Worm (Caenorhabditis elegans) whole organism, L1 larva: ENCODE measurements around the gene hpo-30.
A peak's percentile ranks its signal among the peaks of the same experiment; 100 is the strongest.

Experiments used
- C04F5.9 ChIP-seq: sonication (generic microtip); optimal IDR thresholded peaks from 2 replicates; lab custom pipeline; 2016; ENCODE audit warnings: missing genetic modification characterization, missing compliant biosample characterization
- C16A3.4 ChIP-seq: fragments of 150-350 bp; optimal IDR thresholded peaks from 2 replicates; lab custom pipeline; 2014; ENCODE audit warnings: missing biosample characterization, missing genetic modification characterization
- C34B4.2 ChIP-seq: sonication (generic microtip); optimal IDR thresholded peaks from 2 replicates; lab custom pipeline; 2017; ENCODE audit warnings: mild to moderate bottlenecking, missing genetic modification characterization, missing compliant biosample characterization
- F16B12.6 ChIP-seq: fragments of 150-350 bp; optimal IDR thresholded peaks from 2 replicates; lab custom pipeline; 2014; ENCODE audit warnings: missing biosample characterization, missing genetic modification characterization
- aly-2 ChIP-seq: fragments of 150-350 bp; optimal IDR thresholded peaks from 2 replicates; lab custom pipeline; 2014; ENCODE audit warnings: missing biosample characterization, missing genetic modification characterization
- blmp-1 ChIP-seq: fragments of 150-350 bp; optimal IDR thresholded peaks from 2 replicates; lab custom pipeline; 2014; ENCODE audit warnings: missing biosample characterization, missing genetic modification characterization
- ceh-63 ChIP-seq: fragments of 200-800 bp; sonication (Bioruptor generic); optimal IDR thresholded peaks from 2 replicates; lab custom pipeline; 2018; ENCODE audit warnings: mild to moderate bottlenecking, missing genetic modification characterization, missing compliant biosample characterization
- ceh-8 ChIP-seq: fragments of 200-800 bp; sonication (Bioruptor generic); optimal IDR thresholded peaks from 2 replicates; lab custom pipeline; 2018; ENCODE audit warnings: mild to moderate bottlenecking, missing genetic modification characterization, moderate library complexity, missing compliant biosample characterization
- ceh-82 ChIP-seq, 3 experiments: fragments of 150-350 bp in 1 of 3; sonication (generic microtip) in 2 of 3; optimal IDR thresholded peaks; 2 replicates each; lab custom pipeline; 2014 to 2017; ENCODE audit warnings: missing biosample characterization in 3 of 3, missing genetic modification characterization in 3 of 3
- ceh-90 ChIP-seq: sonication (generic microtip); optimal IDR thresholded peaks from 2 replicates; lab custom pipeline; 2016; ENCODE audit warnings: missing genetic modification characterization, missing compliant biosample characterization
- dpl-1 ChIP-seq, 3 experiments: fragments of 150-350 bp in 2 of 3; sonication (generic microtip) in 1 of 3; optimal IDR thresholded peaks; 2 replicates each; lab custom pipeline; 2014 to 2017; ENCODE audit warnings: missing biosample characterization in 3 of 3, missing genetic modification characterization in 3 of 3, missing genetic modification reagents in 3 of 3
- dsc-1 ChIP-seq: sonication (generic microtip); optimal IDR thresholded peaks from 2 replicates; lab custom pipeline; 2016; ENCODE audit warnings: mild to moderate bottlenecking, missing genetic modification characterization, missing compliant biosample characterization
- egl-27 ChIP-seq, 2 experiments: fragments of 150-350 bp in 1 of 2; sonication (generic microtip); optimal IDR thresholded peaks; 3 replicates each; lab custom pipeline; 2017 to 2018; ENCODE audit warnings: missing biosample characterization in 2 of 2, missing genetic modification characterization in 2 of 2, missing genetic modification reagents in 2 of 2
- elt-2 ChIP-seq: sonication (generic microtip); optimal IDR thresholded peaks from 2 replicates; lab custom pipeline; 2016; ENCODE audit warnings: missing genetic modification characterization, mild to moderate bottlenecking, inconsistent platforms, missing compliant biosample characterization, missing genetic modification reagents
- elt-3 ChIP-seq, 6 experiments: fragments of 150-350 bp in 1 of 6; sonication (generic microtip); optimal IDR thresholded peaks; 2 replicates each; lab custom pipeline; 2017 to 2018; ENCODE audit warnings: missing biosample characterization in 6 of 6, missing genetic modification characterization in 6 of 6, inconsistent platforms in 1 of 6
- fkh-10 ChIP-seq: sonication (generic microtip); optimal IDR thresholded peaks from 2 replicates; lab custom pipeline; 2017; ENCODE audit warnings: missing biosample characterization, missing genetic modification reagents, missing genetic modification characterization
- fkh-4 ChIP-seq: sonication (generic microtip); optimal IDR thresholded peaks from 2 replicates; lab custom pipeline; 2016; ENCODE audit warnings: missing compliant biosample characterization, missing genetic modification characterization, borderline replicate concordance
- grh-1 ChIP-seq: fragments of 200-800 bp; sonication (Bioruptor generic); IDR thresholded peaks from 2 replicates; pipeline ENCODE4 v1.3.6; 2022; ENCODE audit warnings: missing genetic modification reagents, missing genetic modification characterization, missing compliant biosample characterization
- hlh-17 ChIP-seq: fragments of 200-800 bp; sonication (Bioruptor generic); optimal IDR thresholded peaks from 2 replicates; lab custom pipeline; 2018; ENCODE audit warnings: missing genetic modification characterization, mild to moderate bottlenecking, missing compliant biosample characterization, moderate library complexity, borderline replicate concordance
- hpl-2 ChIP-seq: fragments of 150-350 bp; optimal IDR thresholded peaks from 2 replicates; lab custom pipeline; 2014; ENCODE audit warnings: missing biosample characterization, missing genetic modification reagents, missing genetic modification characterization
- jun-1 ChIP-seq: fragments of 150-350 bp; optimal IDR thresholded peaks from 2 replicates; lab custom pipeline; 2014; ENCODE audit warnings: missing biosample characterization, missing genetic modification reagents, missing genetic modification characterization
- lin-14 ChIP-seq: fragments of 200-800 bp; sonication (Bioruptor generic); optimal IDR thresholded peaks from 2 replicates; lab custom pipeline; 2018; ENCODE audit warnings: mild to moderate bottlenecking, missing genetic modification characterization, moderate library complexity, missing compliant biosample characterization
- lin-15B ChIP-seq: fragments of 150-350 bp; sonication (generic microtip); optimal IDR thresholded peaks from 3 replicates; lab custom pipeline; 2014; ENCODE audit warnings: missing biosample characterization, missing genetic modification characterization
- lin-35 ChIP-seq, 2 experiments: fragments of 150-350 bp; optimal IDR thresholded peaks; 2 replicates each; lab custom pipeline; 2014; ENCODE audit warnings: missing biosample characterization in 2 of 2, missing genetic modification characterization in 2 of 2, missing genetic modification reagents in 2 of 2
- lin-39 ChIP-seq: fragments of 150-350 bp; optimal IDR thresholded peaks from 2 replicates; lab custom pipeline; 2014; ENCODE audit warnings: missing biosample characterization, missing genetic modification reagents, missing genetic modification characterization
- lsy-2 ChIP-seq, 2 experiments: fragments of 150-350 bp; optimal IDR thresholded peaks; 2 replicates each; lab custom pipeline; 2014; ENCODE audit warnings: missing biosample characterization in 2 of 2, missing genetic modification characterization in 2 of 2
- mep-1 ChIP-seq: fragments of 150-350 bp; optimal IDR thresholded peaks from 2 replicates; lab custom pipeline; 2014; ENCODE audit warnings: missing biosample characterization, missing genetic modification characterization
- nhr-19 ChIP-seq: fragments of 200-800 bp; sonication (Bioruptor generic); conservative IDR thresholded peaks from 2 replicates; pipeline ENCODE4 v1.3.6; 2022; ENCODE audit warnings: missing genetic modification characterization, missing compliant biosample characterization
- nhr-20 ChIP-seq: sonication (generic microtip); optimal IDR thresholded peaks from 2 replicates; lab custom pipeline; 2016; ENCODE audit warnings: mild to moderate bottlenecking, missing genetic modification characterization, missing compliant biosample characterization
- nhr-237 ChIP-seq: fragments of 150-350 bp; optimal IDR thresholded peaks from 2 replicates; lab custom pipeline; 2014; ENCODE audit warnings: missing biosample characterization, missing genetic modification characterization
- nhr-71 ChIP-seq: sonication (generic microtip); optimal IDR thresholded peaks from 2 replicates; lab custom pipeline; 2016; ENCODE audit warnings: mild to moderate bottlenecking, missing genetic modification characterization, moderate library complexity, missing compliant biosample characterization
- nhr-84 ChIP-seq: sonication (generic microtip); optimal IDR thresholded peaks from 2 replicates; lab custom pipeline; 2017; ENCODE audit warnings: missing biosample characterization, missing genetic modification characterization
- nhr-85 ChIP-seq: sonication (generic microtip); peaks from one replicate; lab custom pipeline; 2016; ENCODE audit warnings: missing genetic modification characterization, inconsistent platforms, missing compliant biosample characterization
- pag-3 ChIP-seq: sonication (generic microtip); optimal IDR thresholded peaks from 2 replicates; lab custom pipeline; 2017; ENCODE audit warnings: missing genetic modification characterization, mild to moderate bottlenecking, missing compliant biosample characterization, antibody characterized with exemption, borderline replicate concordance; ENCODE audit not compliant: insufficient read depth
- pax-3 ChIP-seq: fragments of 200-800 bp; sonication (Bioruptor generic); optimal IDR thresholded peaks from 2 replicates; lab custom pipeline; 2018; ENCODE audit warnings: mild to moderate bottlenecking, missing genetic modification characterization, moderate library complexity, missing compliant biosample characterization
- pqm-1 ChIP-seq: sonication (generic microtip); optimal IDR thresholded peaks from 3 replicates; lab custom pipeline; 2017; ENCODE audit warnings: missing biosample characterization, missing genetic modification characterization
- rnt-1 ChIP-seq: sonication (generic microtip); optimal IDR thresholded peaks from 2 replicates; lab custom pipeline; 2016; ENCODE audit warnings: mild to moderate bottlenecking, missing genetic modification characterization, moderate library complexity, missing compliant biosample characterization
- skn-1 ChIP-seq: fragments of 150-350 bp; optimal IDR thresholded peaks from 2 replicates; lab custom pipeline; 2014; ENCODE audit warnings: missing biosample characterization, missing genetic modification characterization
- snpc-4 ChIP-seq: fragments of 150-350 bp; optimal IDR thresholded peaks from 2 replicates; lab custom pipeline; 2014; ENCODE audit warnings: missing biosample characterization, missing genetic modification characterization
- sox-4 ChIP-seq: sonication (generic microtip); optimal IDR thresholded peaks from 2 replicates; lab custom pipeline; 2016; ENCODE audit warnings: missing genetic modification characterization, missing compliant biosample characterization
- sup-37 ChIP-seq: fragments of 200-800 bp; sonication (Bioruptor generic); optimal IDR thresholded peaks from 2 replicates; lab custom pipeline; 2018; ENCODE audit warnings: mild to moderate bottlenecking, missing genetic modification characterization, missing compliant biosample characterization
- swsn-7 ChIP-seq: sonication (generic microtip); optimal IDR thresholded peaks from 2 replicates; lab custom pipeline; 2016; ENCODE audit warnings: missing genetic modification characterization, missing compliant biosample characterization
- tbx-2 ChIP-seq: sonication (generic microtip); optimal IDR thresholded peaks from 2 replicates; lab custom pipeline; 2016; ENCODE audit warnings: missing genetic modification characterization, missing compliant biosample characterization
- tlp-1 ChIP-seq: fragments of 150-350 bp; optimal IDR thresholded peaks from 2 replicates; lab custom pipeline; 2014; ENCODE audit warnings: missing biosample characterization, missing genetic modification characterization
- unc-130 ChIP-seq: fragments of 150-350 bp; optimal IDR thresholded peaks from 2 replicates; lab custom pipeline; 2017; ENCODE audit warnings: missing biosample characterization, missing genetic modification characterization, inconsistent platforms
- unc-30 ChIP-seq: sonication (generic microtip); optimal IDR thresholded peaks from 2 replicates; lab custom pipeline; 2017; ENCODE audit warnings: missing biosample characterization, missing genetic modification characterization
- zag-1 ChIP-seq: fragments of 150-350 bp; optimal IDR thresholded peaks from 2 replicates; lab custom pipeline; 2014; ENCODE audit warnings: missing biosample characterization, missing genetic modification characterization
- zip-4 ChIP-seq: fragments of 200-800 bp; sonication (Bioruptor generic); optimal IDR thresholded peaks from 2 replicates; lab custom pipeline; 2018; ENCODE audit warnings: mild to moderate bottlenecking, missing genetic modification characterization, moderate library complexity, missing compliant biosample characterization

hpo-30 gene

DNA sequence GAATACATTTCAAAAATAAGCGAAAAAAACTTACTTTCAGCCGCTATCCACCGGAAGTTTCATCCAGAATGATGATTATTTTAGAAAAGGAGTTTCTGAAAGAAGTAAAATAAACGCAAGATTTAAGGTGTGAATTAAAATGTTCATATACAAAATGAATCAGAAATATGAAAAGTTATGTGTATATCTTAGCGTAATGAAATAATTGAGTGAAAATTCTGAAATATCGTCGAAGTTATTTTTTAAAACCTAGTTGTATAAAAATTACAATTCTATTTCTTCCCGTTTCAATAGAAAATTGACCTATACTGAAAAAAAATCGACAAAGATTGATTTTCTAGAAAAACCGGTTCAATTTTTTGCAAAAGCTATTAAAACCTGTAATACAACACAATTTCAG is 27.7 kb upstream of the hpo-30 start, which contains the start of gene twk-13:
twk-13 (minus strand) TSS at position 101 of the 400 bp plus-strand sequence.
- TF ChIP-seq sox-4 (tag; lab: Kevin White, UChicago), result no peak
- no peak for TF ChIP-seq aly-2
- TF ChIP-seq sup-37 (GFP tag; lab: Kevin White, UChicago), result no peak
- no peak for TF ChIP-seq ceh-8 (GFP tag; lab: Kevin White, UChicago)
- TF ChIP-seq lin-35 (GFP tag; optimal IDR thresholded peaks at IDR 0.05; lab: Kevin White, UChicago), result no peak
- TF ChIP-seq pag-3 (tag; lab: Kevin White, UChicago), result no peak
- no peak for TF ChIP-seq jun-1 (tag; lab: Kevin White, UChicago)
- no peak for TF ChIP-seq mep-1 (tag; lab: Kevin White, UChicago)
- no peak for TF ChIP-seq nhr-85 (tag; lab: Kevin White, UChicago)
- TF ChIP-seq lin-14, result no peak
- no peak for TF ChIP-seq hpl-2 (GFP tag; lab: Kevin White, UChicago)
- TF ChIP-seq, all 84 proteins: peak for 0

DNA sequence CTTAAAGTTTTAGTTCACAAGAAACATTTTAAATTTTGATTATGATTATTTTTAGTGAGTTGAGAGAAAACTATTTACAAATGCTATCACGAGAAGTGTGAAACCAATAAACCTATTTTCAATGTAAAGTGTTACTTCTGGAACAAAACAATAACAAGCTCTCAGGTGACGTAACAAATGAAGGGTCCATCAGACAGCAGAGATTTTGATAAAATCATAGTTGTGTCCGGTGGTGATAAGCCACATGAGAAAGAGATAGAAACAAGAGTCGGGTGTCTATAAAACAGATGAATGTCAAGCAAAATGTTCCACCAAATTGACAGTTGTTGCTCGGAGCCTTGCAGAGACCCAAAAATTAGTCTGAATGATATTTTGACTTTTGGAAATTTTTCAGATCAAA is 24.2 kb upstream of the hpo-30 start:
- no peak for TF ChIP-seq pax-3 (tag; lab: Kevin White, UChicago)
- no peak for TF ChIP-seq pqm-1 (tag; lab: Kevin White, UChicago)
- no peak for TF ChIP-seq blmp-1 (tag; lab: Kevin White, UChicago)
- no peak for TF ChIP-seq pag-3 (tag; lab: Kevin White, UChicago)
- TF ChIP-seq ceh-90 (tag; lab: Kevin White, UChicago), result no peak
- 0 out of 2 replicates have a peak, but pooled peaks have one; percentile 13 for TF ChIP-seq nhr-19 (GFP tag; lab: Robert Waterston, UW)
- peak; percentile 61 for TF ChIP-seq rnt-1
- TF ChIP-seq lin-14, result peak; percentile 62
- TF ChIP-seq lin-39 (tag; lab: Kevin White, UChicago), result no peak
- TF ChIP-seq swsn-7 (tag; lab: Kevin White, UChicago), result no peak
- TF ChIP-seq grh-1 (GFP tag; lab: Robert Waterston, UW), result no peak
- no peak for TF ChIP-seq zip-4 (GFP tag; lab: Kevin White, UChicago)
- TF ChIP-seq nhr-71 (tag; lab: Kevin White, UChicago), result peak; percentile 57
- peak in 1 of 2 experiments; percentile 23 for TF ChIP-seq lsy-2 (tag; optimal IDR thresholded peaks at IDR 0.05; lab: Kevin White, UChicago)
- no peak for TF ChIP-seq snpc-4 (tag; lab: Kevin White, UChicago)
- no peak for TF ChIP-seq nhr-237 (tag; lab: Kevin White, UChicago)
- peak; percentile 2 for TF ChIP-seq unc-130 (tag; lab: Kevin White, UChicago)

DNA sequence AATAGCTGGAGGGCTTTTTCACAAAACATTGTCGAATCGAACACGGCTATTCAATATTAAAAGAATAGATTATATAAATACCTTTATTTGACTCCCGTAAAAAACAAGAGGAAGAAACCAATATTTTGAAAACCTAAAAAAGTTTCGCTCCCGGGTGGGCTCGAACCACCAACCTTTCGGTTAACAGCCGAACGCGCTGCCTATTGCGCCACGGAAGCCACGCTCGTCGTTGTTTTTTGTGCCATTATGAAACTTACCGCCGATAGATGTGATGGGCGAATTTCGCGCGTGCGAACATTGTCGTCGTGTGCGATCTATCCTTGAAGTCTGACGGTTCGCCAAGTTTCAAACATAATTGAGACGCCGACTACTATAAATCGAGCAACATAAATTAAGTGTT is 21.7 kb upstream of the hpo-30 start:
- TF ChIP-seq elt-3 (tag; optimal IDR thresholded peaks at IDR 0.05; lab: Kevin White, UChicago) (no peak), skn-1 (tag; lab: Kevin White, UChicago) (no peak), elt-2 (tag; lab: Kevin White, UChicago) (no peak), unc-30 (tag; lab: Kevin White, UChicago) (no peak), lin-15B (tag; lab: Kevin White, UChicago) (no peak), C16A3.4 (tag; lab: Kevin White, UChicago) (peak; percentile 8), C34B4.2 (no peak), zip-4 (GFP tag; lab: Kevin White, UChicago) (no peak), nhr-19 (GFP tag; lab: Robert Waterston, UW) (peak; percentile 38; the same call in 1 of the 2 replicates), fkh-4 (no peak), C04F5.9 (tag; lab: Kevin White, UChicago) (no peak), dpl-1 (GFP tag; optimal IDR thresholded peaks at IDR 0.05; lab: Kevin White, UChicago) (peak in 2 of 3 experiments; percentile 22 to 32), pax-3 (tag; lab: Kevin White, UChicago) (no peak), aly-2 (no peak), nhr-20 (tag; lab: Kevin White, UChicago) (peak; percentile 10), blmp-1 (tag; lab: Kevin White, UChicago) (no peak), dsc-1 (tag; lab: Kevin White, UChicago) (no peak), tbx-2 (tag; lab: Kevin White, UChicago) (no peak), nhr-84 (tag; lab: Kevin White, UChicago) (no peak), nhr-237 (tag; lab: Kevin White, UChicago) (no peak), ceh-63 (GFP tag; lab: Kevin White, UChicago) (no peak), F16B12.6 (tag; lab: Kevin White, UChicago) (no peak), mep-1 (tag; lab: Kevin White, UChicago) (no peak), tlp-1 (tag; lab: Kevin White, UChicago) (no peak), ceh-82 (tag; optimal IDR thresholded peaks at IDR 0.05; lab: Kevin White, UChicago) (peak in 1 of 3 experiments; percentile 30), egl-27 (tag; optimal IDR thresholded peaks at IDR 0.05; lab: Kevin White, UChicago) (no peak), fkh-10 (GFP tag; lab: Kevin White, UChicago) (no peak), zag-1 (tag; lab: Kevin White, UChicago) (no peak), hlh-17 (GFP tag; lab: Kevin White, UChicago) (no peak)
